Worm (Caenorhabditis elegans) whole organism, L3 larva: ENCODE measurements around the gene K03B4.6.

Source experiments
- egl-27 ChIP-seq: sonication (generic microtip); optimal IDR thresholded peaks from 4 replicates; lab custom pipeline; 2017; ENCODE audit warnings: missing biosample characterization, missing genetic modification reagents, missing genetic modification characterization
- hmg-11 ChIP-seq: sonication (generic microtip); optimal IDR thresholded peaks from 2 replicates; lab custom pipeline; 2016; ENCODE audit warnings: missing genetic modification characterization, missing compliant biosample characterization
- mdl-1 ChIP-seq: fragments of 150-350 bp; optimal IDR thresholded peaks from 2 replicates; lab custom pipeline; 2014; ENCODE audit warnings: missing biosample characterization, missing genetic modification characterization
- nhr-23 ChIP-seq: fragments of 150-350 bp; optimal IDR thresholded peaks from 2 replicates; lab custom pipeline; 2014; ENCODE audit warnings: missing biosample characterization, missing genetic modification reagents, missing genetic modification characterization
- nhr-28 ChIP-seq: fragments of 150-350 bp; optimal IDR thresholded peaks from 2 replicates; lab custom pipeline; 2014; ENCODE audit warnings: missing biosample characterization, missing genetic modification characterization
- unc-62 ChIP-seq: fragments of 150-350 bp; sonication (generic microtip); optimal IDR thresholded peaks from 4 replicates; lab custom pipeline; 2014; ENCODE audit warnings: missing biosample characterization, missing genetic modification reagents, missing genetic modification characterization
- zag-1 ChIP-seq: fragments of 150-350 bp; optimal IDR thresholded peaks from 2 replicates; lab custom pipeline; 2014; ENCODE audit warnings: missing biosample characterization, missing genetic modification characterization

ce11 chrV:4665651-4666050, 10.3 kb downstream of the K03B4.6 start, which contains the start of gene srx-73:
- TF ChIP-seq mdl-1 (no peak), nhr-23 (tag; lab: Kevin White, UChicago) (no peak), nhr-28 (tag; lab: Kevin White, UChicago) (no peak), zag-1 (tag; lab: Kevin White, UChicago) (no peak), unc-62 (GFP tag; lab: Kevin White, UChicago) (no peak), hmg-11 (tag; lab: Kevin White, UChicago) (no peak), egl-27 (tag; lab: Kevin White, UChicago) (no peak)
